Worm (Caenorhabditis elegans): ENCODE measurements around the gene T03E6.9.

Gene T03E6.9

DNA sequence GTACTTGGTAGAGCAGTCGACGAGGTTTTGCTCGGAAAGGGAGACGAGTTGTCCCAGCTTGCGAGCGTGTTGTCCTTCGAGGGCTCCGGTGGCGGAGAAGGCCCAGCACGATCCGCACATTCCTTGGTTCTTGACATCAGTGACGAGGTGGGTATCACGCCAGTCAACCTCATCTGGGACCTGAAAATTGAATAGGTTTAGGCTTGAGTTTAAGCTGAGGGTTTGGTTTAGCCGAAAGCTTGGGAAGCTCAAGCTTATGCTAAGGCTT lies 6.8 kb downstream of the T03E6.9 start:
- TF ChIP-seq snpc-4 (tag; optimal IDR thresholded peaks at IDR 0.05) (no peak), nhr-6 (tag; optimal IDR thresholded peaks at IDR 0.05) (no peak), nhr-237 (tag; optimal IDR thresholded peaks at IDR 0.05) (no peak), F26F4.8 (GFP tag; conservative IDR thresholded peaks at IDR 0.05) (no peak), sdz-12 (GFP tag; optimal IDR thresholded peaks at IDR 0.05) (peak; percentile 18), aha-1 (tag) (no peak), set-16 (GFP tag; IDR thresholded peaks at IDR 0.05) (peak; percentile 67), mes-2 (tag; optimal IDR thresholded peaks at IDR 0.05; ENCODE audit: poor library complexity, severe bottlenecking) (no peak), unc-62 (GFP tag; optimal IDR thresholded peaks at IDR 0.05 in 1 of 2) (no peak), unc-62 (tag; optimal IDR thresholded peaks at IDR 0.05) (no peak), dmd-6 (GFP tag; IDR thresholded peaks at IDR 0.05) (0 out of 2 replicates have a peak, but pooled peaks have one; percentile 3), zfp-3 (GFP tag; conservative IDR thresholded peaks at IDR 0.05) (peak; percentile 21; the same call in 1 of the 2 replicates), nhr-28 (tag; optimal IDR thresholded peaks at IDR 0.05) (no peak), ztf-11 (tag; optimal IDR thresholded peaks at IDR 0.05) (no peak), zfp-2 (tag; optimal IDR thresholded peaks at IDR 0.05) (no peak), Y5F2A.4 (GFP tag; optimal IDR thresholded peaks at IDR 0.05) (no peak), nhr-76 (tag; optimal IDR thresholded peaks at IDR 0.05) (no peak), nhr-11 (tag; optimal IDR thresholded peaks at IDR 0.05) (no peak), mdl-1 (tag; optimal IDR thresholded peaks at IDR 0.05) (no peak), nhr-77 (tag; optimal IDR thresholded peaks at IDR 0.05) (no peak)

- no peak for TF ChIP-seq fkh-10 (GFP tag; optimal IDR thresholded peaks at IDR 0.05)
- TF ChIP-seq hmg-1.1 (GFP tag; IDR thresholded peaks at IDR 0.05), result no peak
- 0 out of 2 replicates have a peak, but pooled peaks have one; percentile 22 for TF ChIP-seq saeg-2 (GFP tag; IDR thresholded peaks at IDR 0.05)
- TF ChIP-seq lin-1 (GFP tag; IDR thresholded peaks at IDR 0.05), result peak; percentile 40; the same call in 1 of the 2 replicates
- no peak for TF ChIP-seq daf-12 (tag; optimal IDR thresholded peaks at IDR 0.05)
- TF ChIP-seq R02D3.7 (tag; optimal IDR thresholded peaks at IDR 0.05), result no peak
- TF ChIP-seq lir-3 (tag; optimal IDR thresholded peaks at IDR 0.05), result no peak
- peak; percentile 63 for TF ChIP-seq hlh-11 (tag; optimal IDR thresholded peaks at IDR 0.05)
- no peak for TF ChIP-seq mes-2 (tag; optimal IDR thresholded peaks at IDR 0.05; ENCODE audit: poor library complexity, severe bottlenecking)
- no peak for TF ChIP-seq ceh-32 (tag; optimal IDR thresholded peaks at IDR 0.05; ENCODE audit: poor library complexity)
- no peak for TF ChIP-seq zag-1 (tag; optimal IDR thresholded peaks at IDR 0.05)
- TF ChIP-seq mdl-1 (tag; optimal IDR thresholded peaks at IDR 0.05), result no peak
- TF ChIP-seq zfp-2 (tag; optimal IDR thresholded peaks at IDR 0.05), result no peak
- TF ChIP-seq T20F7.1 (GFP tag; optimal IDR thresholded peaks at IDR 0.05), result peak; percentile 32
- TF ChIP-seq sdz-12 (GFP tag; optimal IDR thresholded peaks at IDR 0.05), result no peak
- TF ChIP-seq mxl-2 (GFP tag; conservative IDR thresholded peaks at IDR 0.05), result no peak
- TF ChIP-seq ZK337.2 (GFP tag; IDR thresholded peaks at IDR 0.05), result no peak
- TF ChIP-seq mdt-29 (GFP tag; IDR thresholded peaks at IDR 0.05), result peak; percentile 10; the same call in 1 of the 2 replicates
- no peak for TF ChIP-seq arid-1 (GFP tag; conservative IDR thresholded peaks at IDR 0.05)
- no peak for TF ChIP-seq ZK546.5 (tag; optimal IDR thresholded peaks at IDR 0.05)
- TF ChIP-seq dmd-6 (GFP tag; IDR thresholded peaks at IDR 0.05), result peak; percentile 63
- peak; percentile 15 for TF ChIP-seq nhr-102 (tag; optimal IDR thresholded peaks at IDR 0.05)
- no peak for TF ChIP-seq daf-16 (GFP tag; optimal IDR thresholded peaks at IDR 0.05)
- peak; percentile 69 for TF ChIP-seq daf-16 (tag; optimal IDR thresholded peaks at IDR 0.05)
- TF ChIP-seq fos-1 (tag; optimal IDR thresholded peaks at IDR 0.05), result no peak
- no peak for TF ChIP-seq attf-4 (tag; optimal IDR thresholded peaks at IDR 0.05)
- no peak for TF ChIP-seq nhr-48 (tag; optimal IDR thresholded peaks at IDR 0.05)
- TF ChIP-seq ceh-44 (GFP tag; IDR thresholded peaks at IDR 0.05), result no peak
- TF ChIP-seq ceh-28 (tag; optimal IDR thresholded peaks at IDR 0.05), result no peak
- no peak for TF ChIP-seq egl-27 (tag; optimal IDR thresholded peaks at IDR 0.05)
- TF ChIP-seq madf-5 (GFP tag; IDR thresholded peaks at IDR 0.05), result no peak
- TF ChIP-seq spr-3 (GFP tag; optimal IDR thresholded peaks at IDR 0.05), result no peak
- TF ChIP-seq F44E2.7 (GFP tag; IDR thresholded peaks at IDR 0.05), result no peak
- TF ChIP-seq tra-1 (GFP tag; IDR thresholded peaks at IDR 0.05), result peak; percentile 52; the same call in 1 of the 2 replicates
- TF ChIP-seq Y48G9A.11 (GFP tag; IDR thresholded peaks at IDR 0.05), result no peak
Measured at ce11 chrV:16592947-16593791, 7.4 kb downstream of the T03E6.9 start.
